Worm (Caenorhabditis elegans): Measurements from ENCODE around the gene nlp-23.

ce11 chrX:2385453-2385852, 42.7 kb upstream of the nlp-23 start, which contains the start of gene F47G3.1:
- TF ChIP-seq F13C5.2 (tag; optimal IDR thresholded peaks at IDR 0.05), result no peak
- TF ChIP-seq ama-1 (optimal IDR thresholded peaks at IDR 0.05), result no peak
- no peak for TF ChIP-seq tbx-37 (GFP tag; conservative IDR thresholded peaks at IDR 0.05)
- TF ChIP-seq ets-7 (tag; optimal IDR thresholded peaks at IDR 0.05), result no peak
- no peak for TF ChIP-seq hmg-4 (GFP tag; optimal IDR thresholded peaks at IDR 0.05)
